Fruit fly (Drosophila melanogaster): ENCODE results near the gene Gapvd1.

Gapvd1 gene

DNA sequence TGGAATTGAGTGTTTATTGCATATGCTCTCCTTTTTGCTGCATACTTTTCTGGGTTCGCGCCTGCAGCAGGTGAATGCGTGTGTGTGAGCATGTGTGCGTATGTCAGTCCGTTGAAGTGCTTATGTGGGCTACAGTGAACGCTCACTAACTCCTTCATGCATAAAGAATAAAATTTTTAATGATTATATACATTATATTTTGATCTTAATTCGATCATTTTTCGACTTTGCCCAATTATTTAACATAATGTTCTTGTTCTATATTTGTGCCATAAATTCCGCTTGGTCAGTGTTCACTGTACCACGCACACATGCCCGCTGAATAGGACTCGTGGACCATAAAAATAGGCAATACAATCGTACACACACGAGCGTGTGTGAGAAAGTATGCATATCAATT, 45.6 kb downstream of the Gapvd1 start (continued):
- TF ChIP-seq D19B (GFP tag; optimal IDR thresholded peaks at IDR 0.05): no peak
- TF ChIP-seq CG7839 (tag; optimal IDR thresholded peaks at IDR 0.05): no peak
- TF ChIP-seq CG10654 (GFP tag; optimal IDR thresholded peaks at IDR 0.05): no peak
- TF ChIP-seq schlank (tag; optimal IDR thresholded peaks at IDR 0.05): no peak
- no peak for TF ChIP-seq crol (GFP tag; IDR thresholded peaks at IDR 0.05)
- no peak for TF ChIP-seq Side (GFP tag; optimal IDR thresholded peaks at IDR 0.05)
- no peak for TF ChIP-seq aop (GFP tag; IDR thresholded peaks at IDR 0.05)
- no peak for TF ChIP-seq btn (GFP tag; optimal IDR thresholded peaks at IDR 0.05)
- peak; percentile 30 for TF ChIP-seq lilli (GFP tag; optimal IDR thresholded peaks at IDR 0.05)
- TF ChIP-seq chn (GFP tag; optimal IDR thresholded peaks at IDR 0.05): no peak
- no peak for TF ChIP-seq gem (tag; optimal IDR thresholded peaks at IDR 0.05)
- TF ChIP-seq Antp (GFP tag; optimal IDR thresholded peaks at IDR 0.05): no peak
- no peak for TF ChIP-seq Atf3 (GFP tag; optimal IDR thresholded peaks at IDR 0.05)
- peak; percentile 29; the same call in 1 of the 3 replicates for TF ChIP-seq Dbx (GFP tag; IDR thresholded peaks at IDR 0.05)
- peak; percentile 21; the same call in 1 of the 2 replicates for TF ChIP-seq CG6689 (GFP tag; IDR thresholded peaks at IDR 0.05)
- no peak for TF ChIP-seq Atf-2 (GFP tag; optimal IDR thresholded peaks at IDR 0.05)
- no peak for TF ChIP-seq CrebB (tag; optimal IDR thresholded peaks at IDR 0.05)
- no peak for TF ChIP-seq CG9817 (tag; optimal IDR thresholded peaks at IDR 0.05)
- TF ChIP-seq CG10959 (GFP tag; IDR thresholded peaks at IDR 0.05): 0 out of 2 replicates have a peak, but pooled peaks have one; percentile 21

DNA sequence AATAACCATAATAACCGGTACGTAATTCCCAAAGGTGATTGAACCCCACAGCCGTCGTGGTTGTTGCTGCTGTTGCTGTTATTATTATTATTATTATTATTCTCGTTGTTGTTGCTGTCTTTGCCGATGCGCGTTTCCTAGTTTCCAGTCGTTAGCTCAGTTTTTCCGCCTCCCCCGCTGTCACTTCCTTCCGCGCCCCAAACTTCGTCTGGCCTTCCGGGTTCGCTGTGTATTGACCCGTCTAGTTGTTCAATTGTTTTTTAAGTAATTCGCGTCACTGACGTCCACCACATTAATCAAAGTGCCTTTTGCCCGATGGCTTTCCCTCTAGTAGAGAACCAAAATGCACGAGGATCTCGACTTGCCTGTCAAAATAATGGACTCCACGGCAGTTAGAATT, 46.4 kb downstream of the Gapvd1 start:
- TF ChIP-seq caup (GFP tag; optimal IDR thresholded peaks at IDR 0.05; ENCODE audit: severe bottlenecking): no peak
- TF ChIP-seq sens (GFP tag): peak; percentile 52
- peak; percentile 51 for TF ChIP-seq Ets65A (GFP tag)

DNA sequence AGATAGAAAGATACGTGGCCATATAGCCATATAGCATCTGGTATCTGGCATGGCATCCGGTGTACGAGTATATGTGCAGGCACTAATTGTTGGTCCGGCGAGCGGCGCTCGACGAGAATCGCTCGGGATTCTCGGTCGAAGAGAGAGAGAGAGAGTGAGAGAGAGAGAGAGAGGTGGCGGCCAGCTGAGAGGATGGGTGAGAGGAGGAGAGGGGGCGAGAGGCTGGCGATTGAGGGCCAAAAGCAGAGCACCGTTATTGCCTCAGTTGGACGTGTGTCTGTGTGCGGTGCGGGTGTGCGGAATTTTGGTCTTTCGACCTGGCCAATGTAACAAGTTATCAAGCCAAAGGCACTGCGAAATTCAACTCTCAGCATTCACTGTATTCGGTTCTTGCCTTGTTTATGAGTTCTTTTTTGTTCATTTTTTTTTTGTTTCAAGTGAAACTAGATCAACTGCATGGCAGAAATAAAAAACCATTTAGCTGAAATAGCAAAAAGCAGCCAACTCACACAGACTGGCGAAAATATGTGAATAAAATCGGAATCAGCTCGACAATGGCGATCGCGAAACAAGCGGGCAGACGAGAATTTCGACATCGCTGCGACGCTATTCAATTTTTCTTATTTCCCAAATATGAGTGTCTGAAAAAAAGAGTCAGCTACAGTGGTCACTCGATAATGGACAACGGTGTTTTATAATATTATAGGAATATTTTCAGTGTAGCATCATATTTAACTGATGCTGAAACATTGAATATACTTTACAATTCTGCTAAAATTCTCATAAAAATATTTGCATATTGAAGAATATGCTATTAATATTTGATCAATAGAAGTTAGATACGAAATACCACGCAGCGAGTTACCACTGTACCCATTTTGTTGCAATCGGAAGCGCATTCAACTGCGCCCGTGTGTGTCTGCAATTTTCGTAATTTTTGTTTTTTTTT, 47.9 kb downstream of the Gapvd1 start:
- TF ChIP-seq Sry-δ (GFP tag; optimal IDR thresholded peaks at IDR 0.05): no peak
- TF ChIP-seq C15 (GFP tag; IDR thresholded peaks at IDR 0.05): no peak
- TF ChIP-seq maf-S (GFP tag; optimal IDR thresholded peaks at IDR 0.05): no peak
- no peak for TF ChIP-seq CG11560 (tag; IDR thresholded peaks at IDR 0.05)
- no peak for TF ChIP-seq B-H1 (GFP tag; IDR thresholded peaks at IDR 0.05)
- TF ChIP-seq dmrt99B (tag; optimal IDR thresholded peaks at IDR 0.05): peak; percentile 2
- 0 out of 2 replicates have a peak, but pooled peaks have one; percentile 15 for TF ChIP-seq E2f1 (GFP tag; IDR thresholded peaks at IDR 0.05)
- TF ChIP-seq CG3726 (GFP tag; IDR thresholded peaks at IDR 0.05): no peak
- TF ChIP-seq CG32532 (GFP tag; IDR thresholded peaks at IDR 0.05): peak; percentile 22; the same call in 1 of the 2 replicates
- peak; percentile 21 for TF ChIP-seq CG10543 (GFP tag; optimal IDR thresholded peaks at IDR 0.05)
- no peak for TF ChIP-seq tll (GFP tag; optimal IDR thresholded peaks at IDR 0.05)
- no peak for TF ChIP-seq CG2875 (GFP tag; optimal IDR thresholded peaks at IDR 0.05)
- TF ChIP-seq gce (GFP tag; IDR thresholded peaks at IDR 0.05): no peak
- TF ChIP-seq Dek (tag; optimal IDR thresholded peaks at IDR 0.05): no peak
- peak; percentile 40; the same call in 1 of the 2 replicates for TF ChIP-seq Drgx (GFP tag; IDR thresholded peaks at IDR 0.05)
- no peak for TF ChIP-seq Fer3 (tag; optimal IDR thresholded peaks at IDR 0.05)
- no peak for TF ChIP-seq CG18619 (GFP tag; optimal IDR thresholded peaks at IDR 0.05)
- peak; percentile 21 for TF ChIP-seq CG7839 (tag; optimal IDR thresholded peaks at IDR 0.05)
- TF ChIP-seq CG14014 (GFP tag; IDR thresholded peaks at IDR 0.05): no peak
- no peak for TF ChIP-seq Neu2 (GFP tag; optimal IDR thresholded peaks at IDR 0.05; ENCODE audit: borderline replicate concordance)
- TF ChIP-seq CG15269 (tag; optimal IDR thresholded peaks at IDR 0.05): peak; percentile 2
- TF ChIP-seq toy (GFP tag; IDR thresholded peaks at IDR 0.05): no peak
- TF ChIP-seq Ada2b (GFP tag; IDR thresholded peaks at IDR 0.05): no peak
- peak; percentile 10 for TF ChIP-seq CG13424 (tag; optimal IDR thresholded peaks at IDR 0.05)
- TF ChIP-seq Dip2 (GFP tag; IDR thresholded peaks at IDR 0.05): no peak
- TF ChIP-seq gcm (GFP tag; optimal IDR thresholded peaks at IDR 0.05): no peak

Measured in whole organism, embryonic.